Worm (Caenorhabditis elegans) whole organism, young adult: ENCODE measurements around the gene Y47D3B.4.

Experiments
- ceh-100 ChIP-seq: fragments of 200-800 bp; sonication (Bioruptor generic); IDR thresholded peaks from 2 replicates; pipeline ENCODE4 v1.3.6; 2022; ENCODE audit warnings: missing genetic modification reagents, missing genetic modification characterization, missing compliant biosample characterization
- egl-18 ChIP-seq: fragments of 200-800 bp; sonication (Bioruptor generic); IDR thresholded peaks from 2 replicates; pipeline ENCODE4 v1.3.6; 2022; ENCODE audit warnings: missing genetic modification reagents, missing genetic modification characterization, missing compliant biosample characterization
- egl-44 ChIP-seq: fragments of 200-800 bp; sonication (Bioruptor generic); IDR thresholded peaks from 2 replicates; pipeline ENCODE4 v1.3.6; 2022; ENCODE audit warnings: missing genetic modification reagents, missing genetic modification characterization, missing compliant biosample characterization
- ekl-4 ChIP-seq: fragments of 200-800 bp; sonication (Bioruptor generic); IDR thresholded peaks from 2 replicates; pipeline ENCODE4 v1.3.6; 2022; ENCODE audit warnings: missing genetic modification reagents, missing genetic modification characterization, missing compliant biosample characterization
- lir-1 ChIP-seq: fragments of 200-800 bp; sonication (Bioruptor generic); conservative IDR thresholded peaks from 2 replicates; pipeline ENCODE4 v1.3.6; 2022; ENCODE audit warnings: missing genetic modification reagents, missing genetic modification characterization, missing compliant biosample characterization
- nfya-1 ChIP-seq: sonication (generic microtip); optimal IDR thresholded peaks from 2 replicates; lab custom pipeline; 2017; ENCODE audit warnings: antibody characterized with exemption, missing compliant biosample characterization, missing genetic modification characterization, borderline replicate concordance; ENCODE audit not compliant: insufficient read depth
- nhr-179 ChIP-seq: sonication (generic microtip); optimal IDR thresholded peaks from 2 replicates; lab custom pipeline; 2016; ENCODE audit warnings: mild to moderate bottlenecking, missing genetic modification characterization, missing compliant biosample characterization
- rpc-1 ChIP-seq, 2 experiments: fragments of 150-350 bp in 1 of 2; sonication (generic microtip) in 1 of 2; optimal IDR thresholded peaks; 2 replicates each; lab custom pipeline; 2014 to 2018; ENCODE audit warnings: missing biosample characterization in 1 of 2, missing genetic modification characterization in 1 of 2, missing genetic modification reagents in 1 of 2, missing genotype in 1 of 2
- somi-1 ChIP-seq: fragments of 200-800 bp; sonication (Bioruptor generic); optimal IDR thresholded peaks from 2 replicates; lab custom pipeline; 2018; ENCODE audit warnings: mild to moderate bottlenecking, missing genetic modification characterization, missing compliant biosample characterization
- unc-62 ChIP-seq: fragments of 150-350 bp; optimal IDR thresholded peaks from 2 replicates; lab custom pipeline; 2014; ENCODE audit warnings: missing biosample characterization, missing genetic modification reagents, missing genetic modification characterization
- zim-3 ChIP-seq: sonication (generic microtip); optimal IDR thresholded peaks from 2 replicates; lab custom pipeline; 2017; ENCODE audit warnings: mild to moderate bottlenecking, missing genetic modification characterization, moderate library complexity, missing compliant biosample characterization
- ztf-3 ChIP-seq: fragments of 200-800 bp; sonication (Bioruptor generic); optimal IDR thresholded peaks from 2 replicates; lab custom pipeline; 2018; ENCODE audit warnings: mild to moderate bottlenecking, missing genetic modification characterization, missing compliant biosample characterization

DNA sequence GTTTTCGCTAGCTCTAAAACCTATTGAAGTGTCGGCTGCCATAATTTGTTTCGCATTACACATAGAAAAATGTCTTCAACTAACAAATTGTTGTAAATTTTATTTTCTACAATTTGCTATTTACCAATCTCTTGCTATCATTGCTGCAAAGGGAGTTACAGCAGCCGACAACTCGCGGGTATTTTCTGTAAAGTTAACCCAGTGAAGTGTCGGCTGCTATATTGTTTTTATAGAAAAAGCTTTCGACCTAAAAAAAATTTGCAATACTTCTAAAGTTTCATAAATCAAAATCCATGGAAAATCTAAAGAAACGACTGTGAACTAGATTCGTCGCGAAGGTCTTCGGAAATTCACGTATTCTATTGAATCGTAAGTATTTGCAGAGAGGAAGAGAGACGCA is 26.2 kb upstream of the Y47D3B.4 start:
- TF ChIP-seq zim-3 (tag; lab: Kevin White, UChicago): no peak
- TF ChIP-seq unc-62 (GFP tag; lab: Kevin White, UChicago): no peak
- no peak for TF ChIP-seq lir-1
- no peak for TF ChIP-seq nhr-179 (tag; lab: Kevin White, UChicago)
- no peak for TF ChIP-seq rpc-1 (optimal IDR thresholded peaks at IDR 0.05; lab: Kevin White, UChicago)
- TF ChIP-seq rpc-1 (tag; optimal IDR thresholded peaks at IDR 0.05; lab: Kevin White, UChicago): no peak
- no peak for TF ChIP-seq nfya-1 (tag; lab: Kevin White, UChicago)
- TF ChIP-seq egl-44: no peak
- TF ChIP-seq somi-1 (GFP tag; lab: Kevin White, UChicago): no peak
- no peak for TF ChIP-seq egl-18 (GFP tag; lab: Robert Waterston, UW)
- TF ChIP-seq ztf-3 (GFP tag; lab: Kevin White, UChicago): no peak
- TF ChIP-seq ekl-4: no peak
- TF ChIP-seq ceh-100 (GFP tag; lab: Robert Waterston, UW): no peak
